Fruit fly (Drosophila melanogaster) S2 (cell line): ENCODE measurements around the gene COX5A.
A peak's percentile ranks its signal among the peaks of the same experiment; 100 is the strongest.

Experiments
- CG8478 ChIP-seq: fragments of >200 bp; optimal IDR thresholded peaks from 2 replicates; lab custom pipeline; 2018
- CTCF ChIP-seq, 2 experiments: fragments of >200 bp; optimal IDR thresholded peaks; 2 replicates each; lab custom pipeline; 2018

COX5A gene

dm6 chr3R:11786695-11787226 lies 32.4 kb upstream of the COX5A start, which contains the start of the genes prd1 and HisCl1:
TSS of gene prd1 (minus strand) at chr3R:11787014.
TSS of gene HisCl1 (plus strand) at chr3R:11787176.
- TF ChIP-seq CTCF (optimal IDR thresholded peaks at IDR 0.05; lab: Kevin White, UChicago) (peak in 1 of 2 experiments; percentile 27), CG8478 (no peak)

- TF ChIP-seq CG8478 (no peak), CTCF (optimal IDR thresholded peaks at IDR 0.05; lab: Kevin White, UChicago) (no peak)
Observed at dm6 chr3R:11796780-11797179, 22.4 kb upstream of the COX5A start, which contains the start of gene Sbf. TSS of gene Sbf (minus strand) at chr3R:11796948.

dm6 chr3R:11805584-11805983 lies 13.6 kb upstream of the COX5A start:
- no peak for TF ChIP-seq CTCF (optimal IDR thresholded peaks at IDR 0.05; lab: Kevin White, UChicago)
- TF ChIP-seq CG8478: no peak

- TF ChIP-seq CTCF (optimal IDR thresholded peaks at IDR 0.05; lab: Kevin White, UChicago) (no peak), CG8478 (no peak)
Observed at dm6 chr3R:11806753-11807152, 12.4 kb upstream of the COX5A start.

dm6 chr3R:11807641-11808040 lies 11.5 kb upstream of the COX5A start:
- TF ChIP-seq CG8478 (no peak), CTCF (optimal IDR thresholded peaks at IDR 0.05; lab: Kevin White, UChicago) (no peak)

- TF ChIP-seq CTCF (optimal IDR thresholded peaks at IDR 0.05; lab: Kevin White, UChicago): no peak
- TF ChIP-seq CG8478: no peak
Observed at dm6 chr3R:11809620-11810019, 9.5 kb upstream of the COX5A start.

dm6 chr3R:11810831-11811484 lies 8.2 kb upstream of the COX5A start:
- TF ChIP-seq CG8478: no peak
- TF ChIP-seq CTCF (optimal IDR thresholded peaks at IDR 0.05; lab: Kevin White, UChicago): no peak

dm6 chr3R:11812479-11812878 lies 6.7 kb upstream of the COX5A start:
- TF ChIP-seq CTCF (optimal IDR thresholded peaks at IDR 0.05; lab: Kevin White, UChicago): no peak
- TF ChIP-seq CG8478: no peak

- TF ChIP-seq CTCF (optimal IDR thresholded peaks at IDR 0.05; lab: Kevin White, UChicago): no peak
Observed at dm6 chr3R:11812881-11813466, 6.2 kb upstream of the COX5A start, which contains the start of gene ClC-a. TSS of gene ClC-a (minus strand) at chr3R:11813207.

- TF ChIP-seq CG8478 (no peak), CTCF (optimal IDR thresholded peaks at IDR 0.05; lab: Kevin White, UChicago) (no peak)
Observed at dm6 chr3R:11819640-11819979, 451 bp downstream of the COX5A start.

dm6 chr3R:11820148-11820547 lies 989 bp downstream of the COX5A start:
- no peak for TF ChIP-seq CTCF (optimal IDR thresholded peaks at IDR 0.05; lab: Kevin White, UChicago)
- TF ChIP-seq CG8478: no peak

- no peak for TF ChIP-seq CTCF (optimal IDR thresholded peaks at IDR 0.05; lab: Kevin White, UChicago)
- no peak for TF ChIP-seq CG8478
Observed at dm6 chr3R:11821800-11822199, 2.6 kb downstream of the COX5A start.

dm6 chr3R:11822266-11822665 lies 3.1 kb downstream of the COX5A start, which contains the start of gene Kyat:
TSS of gene Kyat (minus strand) at chr3R:11822493.
- TF ChIP-seq CTCF (optimal IDR thresholded peaks at IDR 0.05; lab: Kevin White, UChicago) (peak in 1 of 2 experiments; percentile 5), CG8478 (no peak)

dm6 chr3R:11830757-11831586 lies 11.8 kb downstream of the COX5A start:
- no peak for TF ChIP-seq CTCF (optimal IDR thresholded peaks at IDR 0.05; lab: Kevin White, UChicago)
- no peak for TF ChIP-seq CG8478

- TF ChIP-seq CG8478: no peak
- no peak for TF ChIP-seq CTCF (optimal IDR thresholded peaks at IDR 0.05; lab: Kevin White, UChicago)
Observed at dm6 chr3R:11833406-11833805, 14.2 kb downstream of the COX5A start.

- TF ChIP-seq CTCF (optimal IDR thresholded peaks at IDR 0.05; lab: Kevin White, UChicago): no peak
- TF ChIP-seq CG8478: no peak
Observed at dm6 chr3R:11847379-11847778, 28.2 kb downstream of the COX5A start.
